Fruit fly (Drosophila melanogaster): ENCODE results near the gene dyl.

The dyl gene

DNA sequence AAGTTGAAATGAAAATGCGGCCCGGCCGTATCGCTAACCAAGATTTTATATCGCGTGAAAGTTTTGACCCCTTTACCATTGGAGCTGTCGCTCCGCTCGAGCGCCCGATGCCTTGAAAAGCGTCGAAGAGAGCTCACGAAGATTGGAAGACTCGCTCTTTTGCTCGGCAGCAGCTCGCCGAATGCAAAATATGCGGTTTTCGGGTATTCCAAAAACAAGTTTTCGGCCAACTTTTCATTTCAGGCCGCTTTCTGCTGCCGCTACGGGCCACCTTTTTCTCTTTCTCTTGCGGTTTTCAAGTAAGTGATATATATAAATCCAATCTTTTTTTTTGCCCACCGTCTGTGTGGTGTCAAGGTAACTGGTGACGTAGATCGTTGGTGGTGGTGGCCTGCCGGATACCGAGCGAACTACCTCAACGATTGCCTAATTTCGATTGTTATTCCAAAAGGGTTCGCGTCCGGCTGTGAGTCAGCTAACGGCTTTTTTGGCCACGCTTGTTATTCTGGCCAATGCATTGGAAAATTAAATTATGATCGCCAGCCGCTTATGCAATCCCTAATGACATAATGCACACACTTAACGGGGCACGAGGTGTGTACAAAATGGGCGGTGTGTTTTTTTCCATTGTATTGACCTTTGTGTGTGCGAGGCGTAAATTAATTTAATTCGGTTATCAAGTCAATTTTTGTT, at the start of gene dyl:
Gene dyl, minus strand, starts transcription at position 28 of the 693 bp plus-strand sequence.
- no peak for TF ChIP-seq noc (tag; optimal IDR thresholded peaks at IDR 0.05)

DNA sequence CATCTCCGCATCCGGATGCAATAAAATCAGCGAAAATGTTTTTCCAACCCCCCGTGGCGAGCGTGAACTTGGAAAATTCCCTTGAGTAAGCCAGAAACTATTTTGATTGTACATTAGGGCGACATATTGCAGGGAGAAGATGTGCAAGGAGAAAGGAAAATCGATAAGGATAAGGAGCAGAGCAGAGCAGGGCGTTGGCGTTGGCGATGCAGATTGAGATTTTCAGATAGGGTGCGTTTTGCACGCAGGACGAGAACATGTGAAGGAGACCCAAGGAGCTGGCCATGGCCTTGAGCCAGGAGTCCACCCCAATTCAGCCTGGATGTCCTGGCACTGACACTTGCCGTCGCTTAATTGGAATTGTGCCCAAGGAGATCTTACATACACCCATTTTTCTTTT, 49.5 kb upstream of the dyl start:
- TF ChIP-seq noc (tag; optimal IDR thresholded peaks at IDR 0.05) = no peak

DNA sequence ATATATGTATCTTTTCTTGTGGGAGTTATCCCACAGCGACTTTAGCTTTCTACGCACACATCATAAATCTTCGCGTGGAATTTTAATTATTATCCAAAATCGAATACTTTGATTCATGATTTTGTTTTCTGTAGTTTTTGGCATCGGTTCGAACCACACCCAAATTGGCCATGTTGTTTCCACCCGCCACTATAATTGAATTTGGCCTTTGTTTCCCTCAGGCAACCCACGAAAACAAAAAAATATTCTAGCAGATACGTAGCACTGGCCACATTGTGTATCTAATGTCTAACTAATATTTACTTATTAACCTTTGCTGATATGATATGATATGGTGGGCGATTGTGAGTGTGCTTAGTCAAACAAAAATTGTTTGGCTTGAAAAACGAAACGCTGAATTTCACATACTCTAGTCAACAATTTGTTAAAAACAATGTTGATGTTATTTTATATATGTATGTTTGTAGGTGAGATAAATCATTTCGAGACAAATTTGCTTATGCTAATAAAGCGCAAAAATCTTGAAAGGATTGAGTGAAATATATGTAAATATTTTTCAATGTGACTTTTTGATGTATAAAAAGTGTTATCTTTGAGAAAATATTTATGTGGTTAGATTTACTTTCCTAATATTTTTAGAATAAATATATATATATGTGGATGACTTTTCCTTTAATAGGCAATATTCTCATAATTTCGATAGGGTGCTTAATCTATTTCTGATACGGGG, 47.5 kb upstream of the dyl start:
- peak; percentile 64 for TF ChIP-seq noc (tag; optimal IDR thresholded peaks at IDR 0.05)

DNA sequence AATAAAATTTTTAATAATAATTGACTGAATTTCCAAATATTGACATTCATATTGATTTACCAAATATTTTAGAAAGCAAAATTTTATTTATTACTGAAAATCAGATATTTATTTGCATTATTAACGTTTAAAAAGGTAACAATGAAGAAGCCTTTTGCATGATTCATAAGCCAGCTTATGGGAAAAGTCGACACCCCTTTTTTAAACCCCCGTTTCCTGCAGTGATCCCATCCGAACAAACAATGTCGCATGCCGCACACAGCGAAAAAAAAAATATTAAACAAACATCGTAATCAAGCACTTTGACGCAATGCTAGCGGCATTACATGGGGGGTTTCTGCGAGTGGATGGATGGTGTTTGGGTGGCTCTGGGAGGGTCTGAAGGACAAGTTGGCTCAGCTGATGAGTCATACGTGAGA, 46.1 kb upstream of the dyl start:
- no peak for TF ChIP-seq noc (tag; optimal IDR thresholded peaks at IDR 0.05)

DNA sequence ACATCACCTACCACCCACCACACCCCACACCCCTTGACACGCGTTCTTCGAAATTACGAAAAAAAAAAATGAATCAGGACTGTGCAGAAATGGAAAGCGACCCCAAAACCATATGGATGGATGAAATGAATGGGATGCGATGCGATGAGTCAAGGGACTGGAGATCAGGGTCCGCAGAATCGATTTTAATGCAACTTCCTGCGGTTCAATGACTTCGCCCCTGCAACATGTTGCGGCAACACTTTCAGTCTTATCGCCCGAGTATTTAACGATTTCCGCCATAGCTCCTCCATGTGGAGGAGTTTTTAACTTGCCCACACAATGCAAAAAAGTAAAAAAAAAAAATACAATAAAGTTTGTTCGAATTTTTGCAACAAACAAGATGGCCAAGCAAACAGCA, 45.1 kb upstream of the dyl start:
- no peak for TF ChIP-seq noc (tag; optimal IDR thresholded peaks at IDR 0.05)

DNA sequence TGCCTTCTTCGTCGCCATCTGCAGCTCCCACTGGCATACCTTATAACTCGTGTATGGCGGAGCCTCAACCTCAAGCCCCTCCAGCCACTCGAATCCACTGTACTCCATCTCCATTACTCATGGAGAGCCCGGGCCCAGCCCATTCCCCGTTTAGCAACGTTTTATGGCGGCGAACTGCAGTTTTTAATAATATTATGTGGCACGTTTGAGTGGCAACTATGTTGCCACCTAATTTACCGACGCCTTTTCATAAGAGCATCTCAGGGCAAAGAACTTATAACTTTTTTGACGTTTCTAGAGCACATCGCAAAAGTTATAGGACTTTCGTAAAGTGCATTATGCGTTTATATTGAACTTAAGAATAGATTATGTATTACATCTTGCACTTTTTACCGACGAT, 44.5 kb upstream of the dyl start:
- TF ChIP-seq noc (tag; optimal IDR thresholded peaks at IDR 0.05) = no peak

DNA sequence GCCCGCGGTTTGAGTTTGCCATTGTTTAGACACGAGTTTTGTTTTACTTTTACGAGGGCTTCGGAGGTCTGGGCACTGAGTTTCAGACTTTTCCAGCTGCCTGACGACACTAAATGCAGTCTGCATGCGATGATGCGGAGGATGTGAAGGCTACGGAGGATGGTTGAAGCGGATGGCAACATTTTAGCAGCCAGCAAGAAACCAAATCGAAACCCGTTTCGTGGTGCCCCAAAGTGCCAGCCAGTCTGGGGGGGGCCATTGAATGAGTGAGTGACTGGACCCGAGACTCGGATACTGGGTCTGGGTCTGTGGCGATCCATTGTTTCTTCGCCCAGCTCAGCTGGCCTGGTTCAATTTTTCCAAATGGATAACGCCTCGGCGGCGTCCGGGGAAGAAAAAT, 41.8 kb upstream of the dyl start:
- no peak for TF ChIP-seq noc (tag; optimal IDR thresholded peaks at IDR 0.05)

DNA sequence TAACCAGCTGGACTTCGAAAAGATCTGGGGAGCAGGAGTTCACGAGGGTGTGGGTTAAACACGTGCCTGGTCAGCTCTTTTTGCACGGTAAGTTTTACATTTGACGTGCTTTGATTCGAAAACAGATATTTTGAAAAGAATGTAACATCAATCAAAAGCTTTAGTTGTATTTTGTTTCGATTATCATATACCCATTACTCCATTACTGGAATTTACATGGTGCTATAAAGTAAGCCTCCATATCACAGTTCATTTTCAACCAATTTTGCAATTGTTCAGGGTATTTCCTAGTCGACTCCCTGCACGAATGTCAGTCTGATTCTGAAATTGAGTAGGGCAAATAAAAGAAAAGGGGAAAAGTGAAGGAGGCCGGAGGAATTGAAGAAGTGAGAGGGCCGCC, 41.3 kb upstream of the dyl start:
- TF ChIP-seq noc (tag; optimal IDR thresholded peaks at IDR 0.05) = no peak

DNA sequence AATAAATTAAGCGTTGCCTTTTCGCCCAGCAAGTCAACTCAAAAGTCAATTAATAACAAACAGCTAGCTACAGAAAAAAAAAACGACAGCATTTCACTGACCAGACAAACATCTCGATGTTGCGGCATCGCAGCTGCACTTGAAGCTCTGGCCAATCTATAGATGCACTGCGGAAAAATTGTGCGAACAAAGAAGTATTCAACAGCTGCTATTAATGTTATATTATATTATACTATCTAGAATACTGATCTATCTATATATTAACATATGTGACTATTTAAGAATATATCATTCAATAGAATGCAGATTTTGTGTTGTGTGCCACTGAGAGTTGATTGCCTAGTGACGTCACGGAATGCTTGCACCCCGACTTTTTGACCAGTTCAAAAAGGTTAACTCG, 40.6 kb upstream of the dyl start:
- TF ChIP-seq noc (tag; optimal IDR thresholded peaks at IDR 0.05) = no peak

DNA sequence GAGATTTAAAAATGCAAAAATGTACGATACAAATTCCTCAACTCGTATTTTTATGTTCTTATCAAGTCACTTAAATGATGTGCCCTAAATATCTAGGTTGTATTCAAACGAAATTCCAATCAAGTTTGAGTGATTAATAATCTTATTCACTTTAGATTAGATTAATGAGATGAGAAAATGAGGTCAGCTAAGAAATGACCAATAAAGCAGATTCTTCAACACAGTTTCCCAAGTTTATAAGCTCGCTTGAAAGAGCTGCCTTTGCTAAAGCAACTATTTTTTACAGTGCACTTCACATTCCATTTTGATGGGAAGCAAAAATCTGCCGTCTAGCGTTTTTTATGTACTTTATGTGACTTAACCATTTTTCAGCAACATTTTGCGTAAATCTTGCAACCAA, 38.9 kb upstream of the dyl start:
- TF ChIP-seq noc (tag; optimal IDR thresholded peaks at IDR 0.05) = no peak

DNA sequence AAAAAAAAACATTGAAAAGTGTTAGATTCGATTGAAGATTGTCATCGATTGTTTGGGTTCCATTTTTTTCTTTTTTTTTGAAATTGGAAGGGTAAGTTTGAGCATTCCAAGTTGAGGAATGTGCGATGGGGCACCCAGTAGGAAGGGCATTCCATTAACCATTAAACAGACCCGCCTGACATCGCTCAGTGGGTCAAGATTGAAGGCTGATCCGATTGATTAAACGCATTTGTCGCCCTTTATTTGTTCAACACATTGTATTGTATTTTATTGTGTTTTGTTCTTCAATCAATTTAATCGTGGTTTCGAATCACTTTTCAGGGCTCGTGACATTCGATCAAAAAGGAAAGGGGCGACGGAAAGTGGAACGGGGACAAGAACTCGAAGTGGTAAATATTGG, 33.6 kb upstream of the dyl start:
- no peak for TF ChIP-seq noc (tag; optimal IDR thresholded peaks at IDR 0.05)

DNA sequence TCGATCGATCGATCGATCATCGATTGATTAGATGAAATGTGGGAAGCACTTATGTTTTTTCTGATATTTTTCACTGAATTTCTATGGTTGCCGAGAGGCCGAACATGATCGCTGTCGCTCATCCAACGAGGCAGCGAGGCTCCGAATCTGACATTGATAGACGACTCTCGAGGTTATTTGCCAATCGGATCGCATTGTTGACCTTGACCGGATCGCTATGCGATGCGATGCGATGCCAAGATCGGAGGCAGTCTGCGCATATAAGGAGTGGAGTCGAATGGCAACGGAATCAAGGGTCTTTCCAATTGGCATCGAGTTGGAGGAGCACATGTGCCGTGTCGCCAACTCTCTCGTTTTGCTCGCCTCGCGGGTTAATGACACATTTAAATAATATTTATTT, 32.7 kb upstream of the dyl start:
- no peak for TF ChIP-seq noc (tag; optimal IDR thresholded peaks at IDR 0.05)

DNA sequence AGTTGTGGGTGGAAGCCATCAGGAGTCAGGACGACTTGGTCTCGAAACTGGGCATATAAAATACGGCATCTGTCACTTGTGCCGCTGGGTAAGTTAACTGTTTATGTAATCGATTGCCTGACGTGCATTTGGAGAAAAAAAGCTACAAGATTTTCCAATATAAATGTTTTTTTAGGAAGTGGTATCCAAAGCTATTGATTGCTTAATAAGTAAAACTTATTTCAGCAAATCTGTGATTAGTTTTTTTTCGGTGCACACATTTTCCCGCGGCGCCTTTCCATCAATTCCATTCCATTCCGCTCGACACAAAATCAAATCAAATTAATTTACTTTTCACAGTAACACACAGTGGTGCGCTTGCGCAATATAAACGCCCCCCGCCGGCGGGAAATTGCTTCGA, 32.0 kb upstream of the dyl start:
- no peak for TF ChIP-seq noc (tag; optimal IDR thresholded peaks at IDR 0.05)

DNA sequence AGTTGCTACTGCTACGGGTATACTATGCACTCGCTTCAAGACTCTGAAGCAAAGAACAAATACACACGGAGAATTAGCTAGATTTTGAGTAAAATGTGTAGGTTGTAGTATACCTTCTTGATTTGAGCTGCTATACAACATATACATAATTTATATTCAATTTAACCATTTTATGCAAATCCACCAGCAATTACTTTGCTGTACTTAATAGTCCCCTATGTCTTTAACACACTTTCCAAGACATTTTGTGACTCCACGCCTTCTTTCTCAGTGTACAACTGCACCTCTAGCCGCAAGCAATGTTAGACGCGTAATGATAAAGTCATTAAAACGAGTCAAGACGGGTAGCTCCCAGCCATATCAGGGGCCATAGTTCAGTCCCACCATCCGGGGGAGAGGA, 29.1 kb upstream of the dyl start:
- TF ChIP-seq noc (tag; optimal IDR thresholded peaks at IDR 0.05) = no peak

DNA sequence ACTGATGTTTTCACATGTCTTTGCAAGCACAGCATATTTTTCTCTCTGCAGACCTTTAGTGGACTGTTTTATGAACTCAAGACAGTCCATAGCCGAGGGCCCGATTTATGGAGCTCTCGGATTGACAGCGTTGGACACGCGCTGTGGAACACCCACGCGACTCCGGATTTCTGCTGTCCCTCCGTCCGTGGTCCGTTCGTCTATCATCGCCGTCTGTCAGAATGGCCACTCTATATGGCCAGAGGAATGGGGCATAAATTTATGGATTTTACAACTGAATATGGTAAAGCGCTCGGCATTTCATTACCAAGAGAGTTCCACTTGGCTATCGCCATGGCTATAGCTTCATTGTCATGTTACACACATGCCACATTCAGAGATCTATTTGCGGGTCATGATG, 20.5 kb upstream of the dyl start:
- no peak for TF ChIP-seq noc (tag; optimal IDR thresholded peaks at IDR 0.05)

DNA sequence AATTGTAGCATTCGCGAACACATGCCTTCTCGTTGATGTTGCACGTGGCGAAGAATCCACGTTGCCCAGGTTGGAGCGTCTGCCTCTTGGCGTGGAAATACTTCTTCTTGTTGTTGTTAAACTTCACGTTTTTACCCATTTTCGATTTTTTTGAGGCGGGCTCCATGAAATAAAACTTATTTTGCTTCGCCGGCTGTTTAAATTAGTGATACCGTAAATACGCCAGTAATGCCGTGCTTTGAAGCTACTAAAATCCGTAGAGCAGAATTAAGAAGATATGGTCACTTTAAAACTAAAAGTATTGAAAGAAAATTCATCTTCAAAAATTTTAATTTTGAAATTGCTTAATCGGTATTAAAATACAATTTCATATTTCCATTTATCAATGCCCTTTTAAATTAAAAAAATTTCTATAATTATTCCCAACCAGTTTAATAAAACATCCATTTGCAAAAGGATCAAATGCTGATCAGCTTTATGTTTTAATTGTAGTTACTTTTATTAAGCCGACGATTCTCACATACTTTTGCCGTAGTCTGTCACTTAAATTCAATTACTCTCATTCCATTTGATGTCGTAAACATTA, 14.6 kb upstream of the dyl start, which contains the start of gene CG15014:
Gene CG15014, minus strand, starts transcription at position 228 of the 586 bp plus-strand sequence.
- TF ChIP-seq noc (tag; optimal IDR thresholded peaks at IDR 0.05) = no peak
